Worm (Caenorhabditis elegans) whole organism, young adult: ENCODE measurements around the gene W05B2.2.
A peak's percentile ranks its signal among the peaks of the same experiment; 100 is the strongest.

ENCODE experiments used
- B0019.2 ChIP-seq: fragments of 200-800 bp; sonication (Bioruptor generic); conservative IDR thresholded peaks from 2 replicates; pipeline ENCODE4 v1.3.6; 2022; ENCODE audit warnings: missing genetic modification reagents, missing genetic modification characterization, missing compliant biosample characterization
- C17E4.6 ChIP-seq: fragments of 200-800 bp; sonication (Bioruptor generic); IDR thresholded peaks from 2 replicates; pipeline ENCODE4 v1.3.6; 2022; ENCODE audit warnings: missing genetic modification reagents, missing genetic modification characterization, missing compliant biosample characterization
- F57C9.4 ChIP-seq: sonication (generic microtip); optimal IDR thresholded peaks from 2 replicates; lab custom pipeline; 2017; ENCODE audit warnings: mild to moderate bottlenecking, missing genetic modification characterization, missing compliant biosample characterization
- Y53F4B.3 ChIP-seq: fragments of 200-800 bp; sonication (Bioruptor generic); IDR thresholded peaks from 2 replicates; pipeline ENCODE4 v1.3.6; 2022; ENCODE audit warnings: missing genetic modification reagents, missing genetic modification characterization, missing compliant biosample characterization
- Y95B8A.8 ChIP-seq: fragments of 200-800 bp; sonication (Bioruptor generic); IDR thresholded peaks from 2 replicates; pipeline ENCODE4 v1.3.6; 2022; ENCODE audit warnings: missing genetic modification reagents, missing genetic modification characterization, missing compliant biosample characterization
- akir-1 ChIP-seq: fragments of 200-800 bp; sonication (Bioruptor generic); optimal IDR thresholded peaks from 2 replicates; lab custom pipeline; 2018; ENCODE audit warnings: mild to moderate bottlenecking, missing genetic modification characterization, moderate library complexity, missing compliant biosample characterization
- aptf-3 ChIP-seq: fragments of 200-800 bp; sonication (Bioruptor generic); IDR thresholded peaks from 2 replicates; pipeline ENCODE4 v1.3.6; 2022; ENCODE audit warnings: missing genetic modification characterization, missing compliant biosample characterization
- attf-3 ChIP-seq: fragments of 200-800 bp; sonication (Bioruptor generic); conservative IDR thresholded peaks from 2 replicates; pipeline ENCODE4 v1.3.6; 2022; ENCODE audit warnings: missing genetic modification reagents, missing genetic modification characterization, missing compliant biosample characterization
- attf-6 ChIP-seq: fragments of 200-800 bp; sonication (Bioruptor generic); IDR thresholded peaks from 2 replicates; pipeline ENCODE4 v1.3.6; 2022; ENCODE audit warnings: missing genetic modification reagents, missing genetic modification characterization, missing compliant biosample characterization
- bed-1 ChIP-seq: fragments of 200-800 bp; sonication (Bioruptor generic); IDR thresholded peaks from 2 replicates; pipeline ENCODE4 v1.3.6; 2022; ENCODE audit warnings: missing genetic modification reagents, missing genetic modification characterization, missing compliant biosample characterization
- ccch-3 ChIP-seq: fragments of 200-800 bp; sonication (Bioruptor generic); optimal IDR thresholded peaks from 2 replicates; lab custom pipeline; 2018; ENCODE audit warnings: mild to moderate bottlenecking, missing genetic modification characterization, missing compliant biosample characterization
- ceh-27 ChIP-seq: fragments of 200-800 bp; sonication (Bioruptor generic); optimal IDR thresholded peaks from 2 replicates; lab custom pipeline; 2018; ENCODE audit warnings: mild to moderate bottlenecking, missing genetic modification characterization, moderate library complexity, missing compliant biosample characterization
- ceh-58 ChIP-seq: fragments of 200-800 bp; sonication (Bioruptor generic); IDR thresholded peaks from 2 replicates; pipeline ENCODE4 v1.3.6; 2022; ENCODE audit warnings: missing genetic modification characterization, missing compliant biosample characterization
- die-1 ChIP-seq: sonication (generic microtip); optimal IDR thresholded peaks from 2 replicates; lab custom pipeline; 2016; ENCODE audit warnings: missing genotype, mild to moderate bottlenecking, missing genetic modification characterization, missing compliant biosample characterization
- egrh-3 ChIP-seq: fragments of 200-800 bp; sonication (Bioruptor generic); IDR thresholded peaks from 2 replicates; pipeline ENCODE4 v1.3.6; 2022; ENCODE audit warnings: missing genetic modification reagents, missing genetic modification characterization, missing compliant biosample characterization
- ets-4 ChIP-seq: fragments of 200-800 bp; sonication (Bioruptor generic); optimal IDR thresholded peaks from 2 replicates; lab custom pipeline; 2018; ENCODE audit warnings: mild to moderate bottlenecking, missing genetic modification characterization, missing compliant biosample characterization
- hlh-12 ChIP-seq: sonication (generic microtip); optimal IDR thresholded peaks from 2 replicates; lab custom pipeline; 2016; ENCODE audit warnings: missing genetic modification characterization, missing compliant biosample characterization
- hmg-1.2 ChIP-seq: fragments of 200-800 bp; sonication (Bioruptor generic); IDR thresholded peaks from 2 replicates; pipeline ENCODE4 v1.3.6; 2022; ENCODE audit warnings: missing genetic modification reagents, missing genetic modification characterization, missing compliant biosample characterization
- hrde-1 ChIP-seq: sonication (generic microtip); optimal IDR thresholded peaks from 2 replicates; lab custom pipeline; 2016; ENCODE audit warnings: missing genetic modification characterization, mild to moderate bottlenecking, missing compliant biosample characterization, moderate library complexity, missing genotype, missing genetic modification reagents, borderline replicate concordance
- lin-26 ChIP-seq: fragments of 200-800 bp; sonication (Bioruptor generic); IDR thresholded peaks from 2 replicates; pipeline ENCODE4 v1.3.6; 2022; ENCODE audit warnings: missing genetic modification reagents, missing genetic modification characterization, missing compliant biosample characterization
- lin-40 ChIP-seq: sonication (generic microtip); optimal IDR thresholded peaks from 2 replicates; lab custom pipeline; 2016; ENCODE audit warnings: missing genetic modification characterization, mild to moderate bottlenecking, missing compliant biosample characterization, missing genotype, missing genetic modification reagents
- lsy-27 ChIP-seq: sonication (generic microtip); optimal IDR thresholded peaks from 2 replicates; lab custom pipeline; 2017; ENCODE audit warnings: missing genetic modification characterization, mild to moderate bottlenecking, missing compliant biosample characterization, antibody characterized with exemption, missing genotype, borderline replicate concordance; ENCODE audit not compliant: insufficient read depth
- madf-8 ChIP-seq: fragments of 200-800 bp; sonication (Bioruptor generic); conservative IDR thresholded peaks from 2 replicates; pipeline ENCODE4 v1.3.6; 2022; ENCODE audit warnings: missing genetic modification reagents, missing genetic modification characterization, missing compliant biosample characterization
- mcd-1 ChIP-seq: fragments of 200-800 bp; sonication (Bioruptor generic); IDR thresholded peaks from 2 replicates; pipeline ENCODE4 v1.3.6; 2022; ENCODE audit warnings: missing genetic modification reagents, missing genetic modification characterization, missing compliant biosample characterization
- nhr-120 ChIP-seq: fragments of 200-800 bp; sonication (Bioruptor generic); IDR thresholded peaks from 2 replicates; pipeline ENCODE4 v1.3.6; 2022; ENCODE audit warnings: missing genetic modification characterization, missing compliant biosample characterization
- pha-4 ChIP-seq: fragments of 150-350 bp; sonication (generic microtip); optimal IDR thresholded peaks from 2 replicates; lab custom pipeline; 2014; ENCODE audit warnings: missing biosample characterization, missing genetic modification reagents, missing genetic modification characterization
- repo-1 ChIP-seq: sonication (generic microtip); optimal IDR thresholded peaks from 2 replicates; lab custom pipeline; 2017; ENCODE audit warnings: mild to moderate bottlenecking, missing genetic modification characterization, missing compliant biosample characterization
- rpc-1 ChIP-seq, 2 experiments: fragments of 150-350 bp in 1 of 2; sonication (generic microtip) in 1 of 2; optimal IDR thresholded peaks; 2 replicates each; lab custom pipeline; 2014 to 2018; ENCODE audit warnings: missing biosample characterization in 1 of 2, missing genetic modification characterization in 1 of 2, missing genetic modification reagents in 1 of 2, missing genotype in 1 of 2
- sea-2 ChIP-seq: fragments of 200-800 bp; sonication (Bioruptor generic); IDR thresholded peaks from 2 replicates; pipeline ENCODE4 v1.3.6; 2022; ENCODE audit warnings: missing genetic modification characterization, missing compliant biosample characterization
- snpc-1.3 ChIP-seq: sonication (generic microtip); optimal IDR thresholded peaks from 2 replicates; lab custom pipeline; 2017; ENCODE audit warnings: missing genetic modification characterization, mild to moderate bottlenecking, missing compliant biosample characterization, antibody characterized with exemption, moderate library complexity, missing genotype, missing genetic modification reagents; ENCODE audit not compliant: insufficient read depth
- snpc-4 ChIP-seq, 5 experiments: fragments of 150-350 bp in 1 of 5; sonication (generic microtip) in 4 of 5; optimal IDR thresholded peaks; 2 replicates each; lab custom pipeline; 2014 to 2018; ENCODE audit warnings: missing genetic modification characterization in 5 of 5, missing biosample characterization in 3 of 5, antibody characterized with exemption in 2 of 5, mild to moderate bottlenecking in 2 of 5, missing compliant biosample characterization in 2 of 5, missing genotype in 2 of 5, moderate library complexity in 2 of 5, missing genetic modification reagents in 1 of 5
- sptf-2 ChIP-seq: fragments of 200-800 bp; sonication (Bioruptor generic); optimal IDR thresholded peaks from 2 replicates; lab custom pipeline; 2018; ENCODE audit warnings: mild to moderate bottlenecking, missing genetic modification characterization, missing compliant biosample characterization
- tbp1 ChIP-seq: fragments of 200-800 bp; sonication (Bioruptor generic); optimal IDR thresholded peaks from 2 replicates; lab custom pipeline; 2018; ENCODE audit warnings: mild to moderate bottlenecking, missing genetic modification characterization, missing compliant biosample characterization
- zim-3 ChIP-seq: sonication (generic microtip); optimal IDR thresholded peaks from 2 replicates; lab custom pipeline; 2017; ENCODE audit warnings: mild to moderate bottlenecking, missing genetic modification characterization, moderate library complexity, missing compliant biosample characterization
- ztf-18 ChIP-seq: sonication (generic microtip); optimal IDR thresholded peaks from 2 replicates; lab custom pipeline; 2016; ENCODE audit warnings: missing genotype, mild to moderate bottlenecking, missing genetic modification characterization, missing compliant biosample characterization
- ztf-22 ChIP-seq: fragments of 200-800 bp; sonication (Bioruptor generic); optimal IDR thresholded peaks from 2 replicates; lab custom pipeline; 2018; ENCODE audit warnings: mild to moderate bottlenecking, missing genetic modification characterization, moderate library complexity, missing compliant biosample characterization

The W05B2.2 gene

ce11 chrIII:10985559-10986036, 18.7 kb upstream of the W05B2.2 start, which contains the start of gene col-93:
TSS of gene col-93 (minus strand) at chrIII:10985609.
- no peak for TF ChIP-seq Y95B8A.8 (GFP tag; lab: Robert Waterston, UW)
- TF ChIP-seq attf-6 = no peak
- no peak for TF ChIP-seq snpc-1.3 (tag; lab: Kevin White, UChicago)
- TF ChIP-seq ceh-58 (GFP tag; lab: Robert Waterston, UW) = no peak
- TF ChIP-seq ceh-27 (GFP tag; lab: Kevin White, UChicago) = no peak
- no peak for TF ChIP-seq F57C9.4 (tag; lab: Kevin White, UChicago)
- no peak for TF ChIP-seq C17E4.6 (GFP tag; lab: Robert Waterston, UW)
- TF ChIP-seq lsy-27 = no peak
- no peak for TF ChIP-seq hlh-12
- TF ChIP-seq sptf-2 (GFP tag; lab: Kevin White, UChicago) = no peak
- TF ChIP-seq ztf-22 (GFP tag; lab: Kevin White, UChicago) = no peak
- TF ChIP-seq ets-4 = no peak
- TF ChIP-seq akir-1 = no peak
- no peak for TF ChIP-seq zim-3 (tag; lab: Kevin White, UChicago)
- no peak for TF ChIP-seq aptf-3
- TF ChIP-seq hmg-1.2 = no peak
- no peak for TF ChIP-seq repo-1
- TF ChIP-seq Y53F4B.3 (GFP tag; lab: Robert Waterston, UW) = no peak
- no peak for TF ChIP-seq attf-3 (GFP tag; lab: Robert Waterston, UW)
- TF ChIP-seq madf-8 (GFP tag; lab: Robert Waterston, UW) = no peak
- TF ChIP-seq, all 124 proteins: peak for 0

- peak; percentile 97 for TF ChIP-seq egrh-3 (GFP tag; lab: Robert Waterston, UW)
- TF ChIP-seq mcd-1 (GFP tag; lab: Robert Waterston, UW) = peak; percentile 38; the same call in 1 of the 2 replicates
- 0 out of 2 replicates have a peak, but pooled peaks have one; percentile 26 for TF ChIP-seq nhr-120
- TF ChIP-seq lin-26 (GFP tag; lab: Robert Waterston, UW) = peak; percentile 38; the same call in 1 of the 2 replicates
These were observed 17.8 kb upstream of the W05B2.2 start for ce11 chrIII:10984749-10985148.

- TF ChIP-seq ztf-18 (tag; lab: Kevin White, UChicago) (no peak), hrde-1 (tag; lab: Kevin White, UChicago) (no peak)
- TF ChIP-seq, all 124 proteins: peak for 0
These were observed 16.2 kb upstream of the W05B2.2 start, which contains the start of gene col-92 for ce11 chrIII:10983153-10983552. TSS of gene col-92 (minus strand) at chrIII:10983253.

ce11 chrIII:10981555-10981954, 14.6 kb upstream of the W05B2.2 start:
- TF ChIP-seq pha-4 (tag; lab: Kevin White, UChicago) = no peak
- no peak for TF ChIP-seq die-1
- TF ChIP-seq bed-1 (GFP tag; lab: Robert Waterston, UW) = no peak
- TF ChIP-seq ccch-3 (GFP tag; lab: Kevin White, UChicago) = no peak
- TF ChIP-seq lin-40 (tag; lab: Kevin White, UChicago) = no peak

ce11 chrIII:10976580-10976979, 9.7 kb upstream of the W05B2.2 start:
- TF ChIP-seq snpc-4 (GFP tag; optimal IDR thresholded peaks at IDR 0.05; lab: Kevin White, UChicago) (no peak), snpc-4 (tag; optimal IDR thresholded peaks at IDR 0.05; lab: Kevin White, UChicago) (peak in 1 of 4 experiments; percentile 76), rpc-1 (optimal IDR thresholded peaks at IDR 0.05; lab: Kevin White, UChicago) (no peak), rpc-1 (tag; optimal IDR thresholded peaks at IDR 0.05; lab: Kevin White, UChicago) (peak; percentile 44), lin-26 (GFP tag; lab: Robert Waterston, UW) (no peak), sea-2 (GFP tag; lab: Robert Waterston, UW) (no peak), tbp1 (peak; percentile 9), B0019.2 (GFP tag; lab: Robert Waterston, UW) (no peak)
- TF ChIP-seq, all 124 proteins: peak for 3
